Fruit fly (Drosophila melanogaster) whole organism, adult: ENCODE measurements around the gene Snx17.

ENCODE experiments used
- CG12768 ChIP-seq: fragments of 200-800 bp; sonication (Bioruptor generic); optimal IDR thresholded peaks from 2 replicates; lab custom pipeline; 2017; ENCODE audit warnings: missing biosample characterization, missing genetic modification characterization, mild to moderate bottlenecking, moderate library complexity, missing genetic modification reagents
- CG14711 ChIP-seq: fragments of 200-800 bp; sonication (Bioruptor generic); optimal IDR thresholded peaks from 2 replicates; lab custom pipeline; 2018; ENCODE audit warnings: missing biosample characterization, mild to moderate bottlenecking, missing genetic modification characterization, moderate library complexity
- CG7101 ChIP-seq: fragments of 200-800 bp; sonication (Bioruptor generic); optimal IDR thresholded peaks from 2 replicates; lab custom pipeline; 2018; ENCODE audit warnings: missing biosample characterization, mild to moderate bottlenecking, missing genetic modification characterization, moderate library complexity
- Hr96 ChIP-seq: fragments of 200-800 bp; sonication (Bioruptor generic); optimal IDR thresholded peaks from 2 replicates; lab custom pipeline; 2016; ENCODE audit warnings: missing biosample characterization, missing genetic modification characterization
- bab1 ChIP-seq: fragments of 200-800 bp; sonication (Bioruptor generic); optimal IDR thresholded peaks from 3 replicates; lab custom pipeline; 2019; ENCODE audit warnings: missing biosample characterization, mild to moderate bottlenecking, missing genetic modification characterization, moderate library complexity
- ovo ChIP-seq: fragments of 200-800 bp; sonication (Bioruptor generic); optimal IDR thresholded peaks from 2 replicates; lab custom pipeline; 2016; ENCODE audit warnings: missing biosample characterization, missing genetic modification characterization

The Snx17 gene

DNA sequence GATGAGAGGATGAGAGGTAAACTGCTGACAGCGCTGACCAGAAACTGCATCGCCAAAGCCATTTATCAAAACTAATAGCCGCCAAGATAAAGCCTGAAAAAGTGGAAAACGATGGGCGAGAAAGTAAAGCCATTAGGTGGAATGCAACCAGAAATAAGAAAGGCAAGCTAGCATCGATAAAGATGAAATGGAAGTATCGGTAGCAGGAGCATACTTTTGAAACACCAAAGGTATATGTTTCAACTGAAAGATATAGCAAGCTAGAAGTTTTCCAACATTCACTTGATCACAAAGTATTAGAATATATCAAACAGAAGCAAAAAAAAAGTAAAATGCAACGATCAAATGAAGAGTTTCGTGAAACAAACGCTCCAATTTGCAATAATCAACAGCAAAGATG is 34.4 kb downstream of the Snx17 start, which contains the start of gene CG13137:
TSS of gene CG13137 (plus strand) at position 301 of the 400 bp plus-strand sequence.
- TF ChIP-seq bab1 (GFP tag; lab: Kevin White, UChicago), result no peak
- TF ChIP-seq CG12768 (GFP tag; lab: Kevin White, UChicago), result no peak
- TF ChIP-seq Hr96 (GFP tag; lab: Kevin White, UChicago), result no peak
- no peak for TF ChIP-seq CG7101 (tag; lab: Kevin White, UChicago)
- TF ChIP-seq CG14711 (tag; lab: Kevin White, UChicago), result no peak
- TF ChIP-seq ovo, result no peak
